Worm (Caenorhabditis elegans) whole organism, L4 larva: Measurements from ENCODE around the gene gst-41.

Experiments
- D1046.2 ChIP-seq: fragments of 200-800 bp; sonication (Bioruptor generic); IDR thresholded peaks from 2 replicates; pipeline ENCODE4 v1.3.6; 2022; ENCODE audit warnings: missing genetic modification characterization, missing compliant biosample characterization
- F10B5.3 ChIP-seq: sonication (generic microtip); optimal IDR thresholded peaks from 2 replicates; lab custom pipeline; 2016; ENCODE audit warnings: mild to moderate bottlenecking, missing genetic modification characterization, missing compliant biosample characterization
- F26F4.8 ChIP-seq: fragments of 200-800 bp; sonication (Bioruptor generic); conservative IDR thresholded peaks from 2 replicates; pipeline ENCODE4 v1.3.6; 2022; ENCODE audit warnings: missing genetic modification characterization, missing compliant biosample characterization
- T26A8.4 ChIP-seq: fragments of 200-800 bp; sonication (Bioruptor generic); IDR thresholded peaks from 2 replicates; pipeline ENCODE4 v1.3.6; 2022; ENCODE audit warnings: missing genetic modification characterization, missing compliant biosample characterization
- Y105C5A.15 ChIP-seq: fragments of 200-800 bp; sonication (Bioruptor generic); IDR thresholded peaks from 2 replicates; pipeline ENCODE4 v1.3.6; 2022; ENCODE audit warnings: missing genetic modification characterization, missing compliant biosample characterization
- Y75B8A.6 ChIP-seq: fragments of 200-800 bp; sonication (Bioruptor generic); IDR thresholded peaks from 2 replicates; pipeline ENCODE4 v1.3.6; 2022; ENCODE audit warnings: missing genetic modification reagents, missing genetic modification characterization, missing compliant biosample characterization
- ZK337.2 ChIP-seq: fragments of 200-800 bp; sonication (Bioruptor generic); IDR thresholded peaks from 2 replicates; pipeline ENCODE4 v1.3.6; 2022; ENCODE audit warnings: missing genetic modification reagents, missing genetic modification characterization, missing compliant biosample characterization
- aha-1 ChIP-seq: fragments of 150-350 bp; peaks from one replicate; lab custom pipeline; 2014; ENCODE audit warnings: missing biosample characterization, missing genetic modification characterization
- ama-1 ChIP-seq: fragments of 150-350 bp; optimal IDR thresholded peaks from 2 replicates; lab custom pipeline; 2014; ENCODE audit warnings: inconsistent platforms, mixed read lengths
- ces-1 ChIP-seq: fragments of 150-350 bp; sonication (generic microtip); optimal IDR thresholded peaks from 4 replicates; lab custom pipeline; 2014; ENCODE audit warnings: missing biosample characterization, missing genetic modification reagents, missing genetic modification characterization
- cey-2 ChIP-seq: sonication (generic microtip); optimal IDR thresholded peaks from 3 replicates; lab custom pipeline; 2017; ENCODE audit warnings: missing genetic modification characterization, mild to moderate bottlenecking, missing compliant biosample characterization, antibody characterized with exemption, borderline replicate concordance; ENCODE audit not compliant: insufficient read depth
- duxl-1 ChIP-seq: sonication (generic microtip); optimal IDR thresholded peaks from 2 replicates; lab custom pipeline; 2016; ENCODE audit warnings: mild to moderate bottlenecking, missing genetic modification characterization, moderate library complexity, missing compliant biosample characterization; ENCODE audit not compliant: poor library complexity
- egl-27 ChIP-seq: sonication (generic microtip); optimal IDR thresholded peaks from 3 replicates; lab custom pipeline; 2017; ENCODE audit warnings: missing biosample characterization, missing genetic modification reagents, missing genetic modification characterization
- hif-1 ChIP-seq, 2 experiments: sonication (generic microtip); optimal IDR thresholded peaks; 2 replicates each; lab custom pipeline; 2016 to 2017; ENCODE audit warnings: missing compliant biosample characterization in 2 of 2, missing genetic modification characterization in 2 of 2, missing genetic modification reagents in 2 of 2, missing genotype in 2 of 2, mild to moderate bottlenecking in 1 of 2
- hlh-30 ChIP-seq: sonication (generic microtip); optimal IDR thresholded peaks from 2 replicates; lab custom pipeline; 2017; ENCODE audit warnings: antibody characterized with exemption, mild to moderate bottlenecking, missing genetic modification characterization, missing compliant biosample characterization; ENCODE audit not compliant: insufficient read depth
- hmg-1.1 ChIP-seq: fragments of 200-800 bp; sonication (Bioruptor generic); IDR thresholded peaks from 2 replicates; pipeline ENCODE4 v1.3.6; 2022; ENCODE audit warnings: missing genetic modification reagents, missing genetic modification characterization, missing compliant biosample characterization
- jun-1 ChIP-seq: fragments of 150-350 bp; optimal IDR thresholded peaks from 2 replicates; lab custom pipeline; 2014; ENCODE audit warnings: missing biosample characterization, missing genetic modification reagents, missing genetic modification characterization
- lin-15B ChIP-seq: fragments of 150-350 bp; sonication (generic microtip); optimal IDR thresholded peaks from 3 replicates; lab custom pipeline; 2014; ENCODE audit warnings: missing biosample characterization, missing genetic modification characterization
- lin-29 ChIP-seq: fragments of 200-800 bp; sonication (Bioruptor generic); IDR thresholded peaks from 2 replicates; pipeline ENCODE4 v1.3.6; 2022; ENCODE audit warnings: missing genetic modification reagents, missing genetic modification characterization, missing compliant biosample characterization
- lsy-2 ChIP-seq, 2 experiments: fragments of 150-350 bp in 1 of 2; sonication (generic microtip) in 1 of 2; optimal IDR thresholded peaks; 2 replicates each; lab custom pipeline; 2014 to 2017; ENCODE audit warnings: missing biosample characterization in 2 of 2, missing genetic modification characterization in 2 of 2
- madf-9 ChIP-seq: fragments of 200-800 bp; sonication (Bioruptor generic); conservative IDR thresholded peaks from 2 replicates; pipeline ENCODE4 v1.3.6; 2022; ENCODE audit warnings: missing genetic modification reagents, missing genetic modification characterization, missing compliant biosample characterization
- mdl-1 ChIP-seq, 2 experiments: fragments of 150-350 bp in 1 of 2; sonication (generic microtip) in 1 of 2; optimal IDR thresholded peaks; 2 replicates each; lab custom pipeline; 2014 to 2017; ENCODE audit warnings: missing biosample characterization in 2 of 2, missing genetic modification characterization in 2 of 2
- mdt-29 ChIP-seq: fragments of 200-800 bp; sonication (Bioruptor generic); IDR thresholded peaks from 2 replicates; pipeline ENCODE4 v1.3.6; 2022; ENCODE audit warnings: missing genetic modification reagents, missing genetic modification characterization, missing compliant biosample characterization
- mxl-3 ChIP-seq: fragments of 200-800 bp; sonication (Bioruptor generic); optimal IDR thresholded peaks from 2 replicates; lab custom pipeline; 2018; ENCODE audit warnings: mild to moderate bottlenecking, missing genetic modification characterization, missing compliant biosample characterization
- nhr-11 ChIP-seq: fragments of 150-350 bp; optimal IDR thresholded peaks from 2 replicates; lab custom pipeline; 2014; ENCODE audit warnings: missing biosample characterization, missing genetic modification characterization
- nhr-111 ChIP-seq: fragments of 200-800 bp; sonication (Bioruptor generic); optimal IDR thresholded peaks from 2 replicates; lab custom pipeline; 2018; ENCODE audit warnings: mild to moderate bottlenecking, missing genetic modification characterization, missing compliant biosample characterization
- nhr-25 ChIP-seq: sonication (generic microtip); optimal IDR thresholded peaks from 2 replicates; lab custom pipeline; 2017; ENCODE audit warnings: missing genetic modification characterization, mild to moderate bottlenecking, missing compliant biosample characterization, antibody characterized with exemption, moderate library complexity, borderline replicate concordance; ENCODE audit not compliant: insufficient read depth
- nhr-28 ChIP-seq: fragments of 150-350 bp; optimal IDR thresholded peaks from 2 replicates; lab custom pipeline; 2014; ENCODE audit warnings: missing biosample characterization, missing genetic modification characterization
- nhr-48 ChIP-seq: sonication (generic microtip); optimal IDR thresholded peaks from 2 replicates; lab custom pipeline; 2016; ENCODE audit warnings: mild to moderate bottlenecking, missing genetic modification characterization, missing compliant biosample characterization
- nhr-6 ChIP-seq: fragments of 150-350 bp; optimal IDR thresholded peaks from 2 replicates; lab custom pipeline; 2014; ENCODE audit warnings: missing biosample characterization, missing genetic modification characterization
- nhr-77 ChIP-seq: fragments of 150-350 bp; optimal IDR thresholded peaks from 2 replicates; lab custom pipeline; 2014; ENCODE audit warnings: missing biosample characterization, missing genetic modification characterization
- php-3 ChIP-seq: fragments of 200-800 bp; sonication (Bioruptor generic); IDR thresholded peaks from 2 replicates; pipeline ENCODE4 v1.3.6; 2022; ENCODE audit warnings: missing genetic modification reagents, missing genetic modification characterization, missing compliant biosample characterization
- saeg-2 ChIP-seq: fragments of 200-800 bp; sonication (Bioruptor generic); IDR thresholded peaks from 2 replicates; pipeline ENCODE4 v1.3.6; 2022; ENCODE audit warnings: missing genetic modification reagents, missing genetic modification characterization, missing compliant biosample characterization
- sdz-12 ChIP-seq: fragments of 200-800 bp; sonication (Bioruptor generic); optimal IDR thresholded peaks from 2 replicates; lab custom pipeline; 2018; ENCODE audit warnings: mild to moderate bottlenecking, missing genetic modification characterization, missing compliant biosample characterization
- spr-1 ChIP-seq: sonication (generic microtip); optimal IDR thresholded peaks from 2 replicates; lab custom pipeline; 2016; ENCODE audit warnings: mild to moderate bottlenecking, missing genetic modification characterization, missing compliant biosample characterization
- tag-97 ChIP-seq: fragments of 200-800 bp; sonication (Bioruptor generic); IDR thresholded peaks from 2 replicates; pipeline ENCODE4 v1.3.6; 2022; ENCODE audit warnings: missing genetic modification characterization, missing compliant biosample characterization
- tra-1 ChIP-seq: fragments of 200-800 bp; sonication (Bioruptor generic); IDR thresholded peaks from 2 replicates; pipeline ENCODE4 v1.3.6; 2022; ENCODE audit warnings: missing genetic modification reagents, missing genetic modification characterization, missing compliant biosample characterization
- unc-39 ChIP-seq: sonication (generic microtip); optimal IDR thresholded peaks from 2 replicates; lab custom pipeline; 2017; ENCODE audit warnings: missing biosample characterization, missing genetic modification characterization
- unc-62 ChIP-seq, 3 experiments: fragments of 150-350 bp in 1 of 3; sonication (generic microtip); optimal IDR thresholded peaks in 2 of 3; peaks in 1 of 3; 1 replicate in 1 of 3; 2 replicates in 2 of 3; lab custom pipeline; 2014 to 2017; ENCODE audit warnings: missing biosample characterization in 3 of 3, missing genetic modification characterization in 3 of 3, missing genetic modification reagents in 3 of 3, missing genotype in 1 of 3
- zag-1 ChIP-seq: fragments of 150-350 bp; optimal IDR thresholded peaks from 2 replicates; lab custom pipeline; 2014; ENCODE audit warnings: missing biosample characterization, missing genetic modification characterization
- zfp-2 ChIP-seq: sonication (generic microtip); optimal IDR thresholded peaks from 2 replicates; lab custom pipeline; 2016; ENCODE audit warnings: mild to moderate bottlenecking, missing genetic modification characterization, missing compliant biosample characterization
- zip-2 ChIP-seq: fragments of 150-350 bp; optimal IDR thresholded peaks from 2 replicates; lab custom pipeline; 2014; ENCODE audit warnings: missing biosample characterization, missing genetic modification characterization
- ztf-11 ChIP-seq: fragments of 150-350 bp; optimal IDR thresholded peaks from 2 replicates; lab custom pipeline; 2014; ENCODE audit warnings: missing biosample characterization, missing genetic modification characterization

Gene gst-41

ce11 chrV:7415780-7416428 is 16.8 kb upstream of the gst-41 start, which contains the start of gene F18E3.13 (continued):
- TF ChIP-seq nhr-48 (tag; lab: Kevin White, UChicago): peak; percentile 91
- peak; percentile 50 for TF ChIP-seq cey-2 (tag; lab: Kevin White, UChicago)
- peak; percentile 77 for TF ChIP-seq hlh-30 (tag; lab: Kevin White, UChicago)
- no peak for TF ChIP-seq spr-1 (tag; lab: Kevin White, UChicago)
- TF ChIP-seq F26F4.8 (GFP tag; lab: Robert Waterston, UW): no peak
- TF ChIP-seq tag-97 (GFP tag; lab: Robert Waterston, UW): no peak
- peak; percentile 24; the same call in 1 of the 2 replicates for TF ChIP-seq madf-9
- TF ChIP-seq mxl-3: peak; percentile 72
- TF ChIP-seq lsy-2 (tag; optimal IDR thresholded peaks at IDR 0.05; lab: Kevin White, UChicago): peak in 1 of 2 experiments; percentile 57
- TF ChIP-seq lin-29 (GFP tag; lab: Robert Waterston, UW): no peak
- TF ChIP-seq Y75B8A.6 (GFP tag; lab: Robert Waterston, UW): no peak

ce11 chrV:7414909-7415308 is 15.8 kb upstream of the gst-41 start, which contains the start of gene F18E3.12:
TSS of gene F18E3.12 (plus strand) at chrV:7414985.
- TF ChIP-seq F10B5.3 (no peak), zfp-2 (no peak), zag-1 (tag; lab: Kevin White, UChicago) (no peak), nhr-11 (tag; lab: Kevin White, UChicago) (no peak), ama-1 (peak; percentile 96)

- TF ChIP-seq ZK337.2 (GFP tag; lab: Robert Waterston, UW): no peak
- TF ChIP-seq D1046.2 (GFP tag; lab: Robert Waterston, UW): no peak
- TF ChIP-seq unc-62 (GFP tag; optimal IDR thresholded peaks at IDR 0.05 in 1 of 2; lab: Kevin White, UChicago): peak in 1 of 2 experiments; percentile 80
- no peak for TF ChIP-seq unc-62 (tag; optimal IDR thresholded peaks at IDR 0.05; lab: Kevin White, UChicago)
- TF ChIP-seq duxl-1 (tag; lab: Kevin White, UChicago): peak; percentile 10
- peak in 1 of 2 experiments; percentile 50 for TF ChIP-seq hif-1 (tag; optimal IDR thresholded peaks at IDR 0.05; lab: Kevin White, UChicago)
- no peak for TF ChIP-seq Y75B8A.6 (GFP tag; lab: Robert Waterston, UW)
- peak; percentile 77 for TF ChIP-seq aha-1 (tag; lab: Kevin White, UChicago)
- peak; percentile 65 for TF ChIP-seq hlh-30 (tag; lab: Kevin White, UChicago)
- TF ChIP-seq jun-1 (tag; lab: Kevin White, UChicago): no peak
- no peak for TF ChIP-seq nhr-111 (GFP tag; lab: Kevin White, UChicago)
- no peak for TF ChIP-seq lin-15B
- peak in 1 of 2 experiments; percentile 69 for TF ChIP-seq mdl-1 (tag; optimal IDR thresholded peaks at IDR 0.05; lab: Kevin White, UChicago)
- TF ChIP-seq mdt-29: peak; percentile 75; the same call in 1 of the 2 replicates
- TF ChIP-seq F26F4.8 (GFP tag; lab: Robert Waterston, UW): no peak
- no peak for TF ChIP-seq nhr-77 (tag; lab: Kevin White, UChicago)
- no peak for TF ChIP-seq sdz-12
- TF ChIP-seq Y105C5A.15 (GFP tag; lab: Robert Waterston, UW): no peak
- TF ChIP-seq php-3 (GFP tag; lab: Robert Waterston, UW): no peak
- TF ChIP-seq saeg-2 (GFP tag; lab: Robert Waterston, UW): no peak
- no peak for TF ChIP-seq ztf-11 (tag; lab: Kevin White, UChicago)
- no peak for TF ChIP-seq egl-27
- TF ChIP-seq zip-2: no peak
- TF ChIP-seq F10B5.3: no peak
- TF ChIP-seq tra-1 (GFP tag; lab: Robert Waterston, UW): 0 out of 2 replicates have a peak, but pooled peaks have one; percentile 29
- no peak for TF ChIP-seq ces-1 (GFP tag; lab: Kevin White, UChicago)
- peak; percentile 90 for TF ChIP-seq nhr-28 (tag; lab: Kevin White, UChicago)
- TF ChIP-seq T26A8.4 (GFP tag; lab: Robert Waterston, UW): 0 out of 2 replicates have a peak, but pooled peaks have one; percentile 35
- no peak for TF ChIP-seq spr-1 (tag; lab: Kevin White, UChicago)
- TF ChIP-seq hmg-1.1 (GFP tag; lab: Robert Waterston, UW): no peak
- TF ChIP-seq lsy-2 (tag; optimal IDR thresholded peaks at IDR 0.05; lab: Kevin White, UChicago): no peak
- TF ChIP-seq nhr-6 (tag; lab: Kevin White, UChicago): no peak
- TF ChIP-seq unc-39 (tag; lab: Kevin White, UChicago): no peak
- TF ChIP-seq nhr-25 (tag; lab: Kevin White, UChicago): peak; percentile 72
- TF ChIP-seq tag-97 (GFP tag; lab: Robert Waterston, UW): no peak
- peak; percentile 76 for TF ChIP-seq nhr-48 (tag; lab: Kevin White, UChicago)
These were observed 14.1 kb upstream of the gst-41 start, which contains the start of gene F18E3.11 for ce11 chrV:7413107-7413774. TSS of gene F18E3.11 (plus strand) at chrV:7413482.
